Worm (Caenorhabditis elegans) whole organism, L3 larva: ENCODE results near the gene ugt-32.

Source experiments
- R02D3.7 ChIP-seq: fragments of 150-350 bp; optimal IDR thresholded peaks from 2 replicates; lab custom pipeline; 2014; ENCODE audit warnings: missing biosample characterization, missing genetic modification characterization
- ZK546.5 ChIP-seq: sonication (generic microtip); optimal IDR thresholded peaks from 2 replicates; lab custom pipeline; 2017; ENCODE audit warnings: missing biosample characterization, missing genetic modification characterization
- aly-2 ChIP-seq: fragments of 150-350 bp; optimal IDR thresholded peaks from 2 replicates; lab custom pipeline; 2014; ENCODE audit warnings: missing biosample characterization, missing genetic modification characterization
- ama-1 ChIP-seq: fragments of 150-350 bp; optimal IDR thresholded peaks from 2 replicates; lab custom pipeline; 2018
- ceh-82 ChIP-seq: fragments of 150-350 bp; optimal IDR thresholded peaks from 2 replicates; lab custom pipeline; 2014; ENCODE audit warnings: missing biosample characterization, missing genetic modification characterization
- ceh-9 ChIP-seq: sonication (generic microtip); optimal IDR thresholded peaks from 2 replicates; lab custom pipeline; 2018; ENCODE audit warnings: missing biosample characterization, missing genetic modification characterization
- daf-12 ChIP-seq: fragments of 150-350 bp; optimal IDR thresholded peaks from 2 replicates; lab custom pipeline; 2014; ENCODE audit warnings: missing biosample characterization, missing genetic modification reagents, missing genetic modification characterization
- egl-27 ChIP-seq: sonication (generic microtip); optimal IDR thresholded peaks from 4 replicates; lab custom pipeline; 2017; ENCODE audit warnings: missing biosample characterization, missing genetic modification reagents, missing genetic modification characterization
- elt-1 ChIP-seq: fragments of 150-350 bp; optimal IDR thresholded peaks from 2 replicates; lab custom pipeline; 2014; ENCODE audit warnings: missing biosample characterization, missing genetic modification characterization
- elt-2 ChIP-seq: sonication (generic microtip); optimal IDR thresholded peaks from 2 replicates; lab custom pipeline; 2016; ENCODE audit warnings: missing genetic modification reagents, mild to moderate bottlenecking, missing genetic modification characterization, missing compliant biosample characterization
- elt-3 ChIP-seq, 3 experiments: fragments of 150-350 bp in 1 of 3; sonication (generic microtip) in 2 of 3; optimal IDR thresholded peaks; 2 replicates in 2 of 3; 4 replicates in 1 of 3; lab custom pipeline; 2014 to 2017; ENCODE audit warnings: missing biosample characterization in 3 of 3, missing genetic modification characterization in 3 of 3
- eor-1 ChIP-seq, 2 experiments: fragments of 150-350 bp; optimal IDR thresholded peaks; 2 replicates each; lab custom pipeline; 2014 to 2018; ENCODE audit warnings: missing biosample characterization in 2 of 2, missing genetic modification characterization in 2 of 2
- fkh-2 ChIP-seq: fragments of 150-350 bp; optimal IDR thresholded peaks from 2 replicates; lab custom pipeline; 2014; ENCODE audit warnings: missing biosample characterization, missing genetic modification reagents, missing genetic modification characterization
- fos-1 ChIP-seq: fragments of 150-350 bp; optimal IDR thresholded peaks from 2 replicates; lab custom pipeline; 2014; ENCODE audit warnings: missing biosample characterization, missing genetic modification characterization
- hmg-11 ChIP-seq: sonication (generic microtip); optimal IDR thresholded peaks from 2 replicates; lab custom pipeline; 2016; ENCODE audit warnings: missing genetic modification characterization, missing compliant biosample characterization
- jun-1 ChIP-seq: fragments of 150-350 bp; optimal IDR thresholded peaks from 2 replicates; lab custom pipeline; 2014; ENCODE audit warnings: missing biosample characterization, missing genetic modification reagents, missing genetic modification characterization
- lin-15B ChIP-seq: fragments of 150-350 bp; optimal IDR thresholded peaks from 2 replicates; lab custom pipeline; 2014; ENCODE audit warnings: missing biosample characterization, missing genetic modification characterization
- lsy-12 ChIP-seq: sonication (generic microtip); optimal IDR thresholded peaks from 2 replicates; lab custom pipeline; 2016; ENCODE audit warnings: mild to moderate bottlenecking, missing genetic modification characterization, missing compliant biosample characterization
- mdl-1 ChIP-seq: fragments of 150-350 bp; optimal IDR thresholded peaks from 2 replicates; lab custom pipeline; 2014; ENCODE audit warnings: missing biosample characterization, missing genetic modification characterization
- nfya-1 ChIP-seq: sonication (generic microtip); optimal IDR thresholded peaks from 2 replicates; lab custom pipeline; 2017; ENCODE audit warnings: missing genetic modification characterization, mild to moderate bottlenecking, missing compliant biosample characterization, antibody characterized with exemption, moderate library complexity; ENCODE audit not compliant: insufficient read depth
- nhr-11 ChIP-seq: fragments of 150-350 bp; optimal IDR thresholded peaks from 2 replicates; lab custom pipeline; 2014; ENCODE audit warnings: missing biosample characterization, missing genetic modification characterization
- nhr-12 ChIP-seq: fragments of 150-350 bp; optimal IDR thresholded peaks from 2 replicates; lab custom pipeline; 2014; ENCODE audit warnings: missing biosample characterization, missing genetic modification characterization
- nhr-23 ChIP-seq: fragments of 150-350 bp; optimal IDR thresholded peaks from 2 replicates; lab custom pipeline; 2014; ENCODE audit warnings: missing biosample characterization, missing genetic modification reagents, missing genetic modification characterization
- nhr-25 ChIP-seq: sonication (generic microtip); optimal IDR thresholded peaks from 2 replicates; lab custom pipeline; 2017; ENCODE audit warnings: missing biosample characterization, missing genetic modification characterization
- nhr-28 ChIP-seq: fragments of 150-350 bp; optimal IDR thresholded peaks from 2 replicates; lab custom pipeline; 2014; ENCODE audit warnings: missing biosample characterization, missing genetic modification characterization
- nhr-43 ChIP-seq: sonication (generic microtip); optimal IDR thresholded peaks from 2 replicates; lab custom pipeline; 2016; ENCODE audit warnings: mild to moderate bottlenecking, missing genetic modification characterization, missing compliant biosample characterization; ENCODE audit not compliant: poor library complexity, severe bottlenecking
- nhr-76 ChIP-seq: fragments of 150-350 bp; sonication (generic microtip); optimal IDR thresholded peaks from 5 replicates; lab custom pipeline; 2014; ENCODE audit warnings: missing biosample characterization, missing genetic modification characterization
- nhr-77 ChIP-seq: fragments of 150-350 bp; optimal IDR thresholded peaks from 2 replicates; lab custom pipeline; 2014; ENCODE audit warnings: missing biosample characterization, missing genetic modification characterization
- pha-4 ChIP-seq: fragments of 150-350 bp; optimal IDR thresholded peaks from 2 replicates; lab custom pipeline; 2014; ENCODE audit warnings: missing biosample characterization, missing genetic modification reagents, missing genetic modification characterization
- pqm-1 ChIP-seq: fragments of 150-350 bp; optimal IDR thresholded peaks from 2 replicates; lab custom pipeline; 2017; ENCODE audit warnings: missing biosample characterization, missing genetic modification characterization, inconsistent platforms
- sea-2 ChIP-seq: fragments of 150-350 bp; sonication (generic microtip); optimal IDR thresholded peaks from 4 replicates; lab custom pipeline; 2014; ENCODE audit warnings: missing biosample characterization, missing genetic modification reagents, missing genetic modification characterization
- skn-1 ChIP-seq: fragments of 150-350 bp; optimal IDR thresholded peaks from 2 replicates; lab custom pipeline; 2014; ENCODE audit warnings: missing biosample characterization, missing genetic modification characterization
- snpc-4 ChIP-seq: fragments of 150-350 bp; optimal IDR thresholded peaks from 2 replicates; lab custom pipeline; 2014; ENCODE audit warnings: missing biosample characterization, missing genetic modification characterization
- unc-62 ChIP-seq: fragments of 150-350 bp; sonication (generic microtip); optimal IDR thresholded peaks from 4 replicates; lab custom pipeline; 2014; ENCODE audit warnings: missing biosample characterization, missing genetic modification reagents, missing genetic modification characterization
- zag-1 ChIP-seq: fragments of 150-350 bp; optimal IDR thresholded peaks from 2 replicates; lab custom pipeline; 2014; ENCODE audit warnings: missing biosample characterization, missing genetic modification characterization
- ztf-11 ChIP-seq: fragments of 150-350 bp; optimal IDR thresholded peaks from 2 replicates; lab custom pipeline; 2014; ENCODE audit warnings: missing biosample characterization, missing genetic modification characterization
- ztf-4 ChIP-seq: fragments of 150-350 bp; optimal IDR thresholded peaks from 2 replicates; lab custom pipeline; 2014; ENCODE audit warnings: missing biosample characterization, missing genetic modification characterization

Gene ugt-32

DNA sequence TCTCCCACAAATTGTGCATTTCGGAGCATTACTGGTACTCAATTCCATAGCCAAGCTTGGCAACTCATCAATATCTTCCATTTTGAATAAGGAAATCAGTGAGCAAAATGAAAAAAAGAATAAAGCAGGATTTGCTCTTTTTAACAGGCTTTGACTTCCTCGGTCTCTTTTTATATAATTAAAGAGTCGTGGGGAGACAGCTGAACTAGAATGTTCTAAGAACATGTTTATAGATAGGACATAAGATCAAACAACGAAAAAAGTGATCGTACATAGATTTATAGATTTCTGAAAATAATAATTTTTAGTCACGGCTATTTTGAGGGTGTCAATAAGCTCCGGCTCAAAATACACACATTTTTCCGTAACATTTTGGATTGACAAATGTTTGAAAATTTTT is 16.3 kb upstream of the ugt-32 start, which contains the start of gene nhr-189:
nhr-189 (minus strand) TSS at position 121 of the 400 bp plus-strand sequence.
- TF ChIP-seq elt-1 (tag; lab: Kevin White, UChicago) (no peak), zag-1 (tag; lab: Kevin White, UChicago) (no peak), skn-1 (no peak), unc-62 (GFP tag; lab: Kevin White, UChicago) (no peak), sea-2 (GFP tag; lab: Kevin White, UChicago) (no peak), ztf-4 (tag; lab: Kevin White, UChicago) (no peak), elt-3 (tag; optimal IDR thresholded peaks at IDR 0.05; lab: Kevin White, UChicago) (no peak), pha-4 (tag; lab: Kevin White, UChicago) (no peak), fos-1 (no peak), nhr-12 (no peak), aly-2 (tag; lab: Kevin White, UChicago) (no peak), ama-1 (lab: Kevin White, UChicago) (no peak), nhr-25 (tag; lab: Kevin White, UChicago) (no peak), nfya-1 (tag; lab: Kevin White, UChicago) (no peak), ceh-82 (tag; lab: Kevin White, UChicago) (no peak), nhr-23 (no peak), jun-1 (no peak), elt-2 (tag; lab: Kevin White, UChicago) (no peak), egl-27 (no peak)
- TF ChIP-seq, all 47 proteins: peak for 0

DNA sequence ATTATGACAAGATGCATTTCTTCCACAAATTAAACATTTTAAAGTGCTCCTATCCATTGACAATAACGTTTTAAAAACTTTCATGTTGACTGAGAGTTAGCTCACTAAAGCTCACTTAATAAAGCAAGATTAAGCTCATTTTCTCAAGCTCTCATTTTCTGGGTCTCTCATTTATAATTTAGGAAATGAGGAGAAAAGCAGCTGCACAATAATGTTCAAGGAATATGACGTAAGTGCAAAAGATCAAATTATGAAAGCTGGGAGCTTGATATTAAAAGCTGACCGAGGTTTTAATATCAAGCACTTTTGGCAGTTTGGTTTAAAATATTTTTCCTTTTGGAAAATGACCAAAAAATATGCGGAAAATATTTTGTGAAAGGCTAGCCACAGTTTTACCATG is 14.0 kb upstream of the ugt-32 start, which contains the start of gene nhr-188:
nhr-188 (minus strand) TSS at position 84 of the 400 bp plus-strand sequence.
- TF ChIP-seq snpc-4 (tag; lab: Kevin White, UChicago) (no peak), nhr-11 (tag; lab: Kevin White, UChicago) (peak; percentile 4)
- TF ChIP-seq, all 47 proteins: peak for 1

DNA sequence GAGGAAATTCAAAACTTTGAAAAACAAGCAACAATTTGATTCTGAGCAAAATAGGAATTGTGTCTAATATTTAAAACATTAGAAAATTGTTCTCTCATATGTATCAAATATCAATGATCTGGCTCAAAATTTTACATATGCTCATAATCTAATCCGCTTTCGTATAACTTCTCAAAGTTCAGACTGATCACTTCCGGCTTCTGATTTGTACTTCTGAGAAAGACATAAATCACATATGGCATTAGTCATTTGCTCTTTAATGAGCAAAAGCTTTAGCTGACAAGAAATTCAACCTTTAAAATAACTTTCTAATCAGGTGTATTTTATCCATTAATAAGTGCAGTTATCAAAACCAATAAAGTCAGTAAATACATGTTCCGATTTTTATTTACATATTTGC is 12.1 kb upstream of the ugt-32 start:
- no peak for TF ChIP-seq mdl-1 (tag; lab: Kevin White, UChicago)
- no peak for TF ChIP-seq ztf-11 (tag; lab: Kevin White, UChicago)
- TF ChIP-seq hmg-11 (tag; lab: Kevin White, UChicago), result no peak
- no peak for TF ChIP-seq lin-15B
- no peak for TF ChIP-seq daf-12
- TF ChIP-seq R02D3.7 (tag; lab: Kevin White, UChicago), result no peak
- TF ChIP-seq nhr-76 (tag; lab: Kevin White, UChicago), result no peak
- TF ChIP-seq nhr-12, result no peak
- TF ChIP-seq ceh-82 (tag; lab: Kevin White, UChicago), result no peak
- TF ChIP-seq nhr-77 (tag; lab: Kevin White, UChicago), result no peak
- no peak for TF ChIP-seq pha-4 (tag; lab: Kevin White, UChicago)
- TF ChIP-seq nhr-11 (tag; lab: Kevin White, UChicago), result no peak
- TF ChIP-seq elt-1 (tag; lab: Kevin White, UChicago), result no peak
- TF ChIP-seq skn-1, result no peak
- TF ChIP-seq ZK546.5, result no peak

DNA sequence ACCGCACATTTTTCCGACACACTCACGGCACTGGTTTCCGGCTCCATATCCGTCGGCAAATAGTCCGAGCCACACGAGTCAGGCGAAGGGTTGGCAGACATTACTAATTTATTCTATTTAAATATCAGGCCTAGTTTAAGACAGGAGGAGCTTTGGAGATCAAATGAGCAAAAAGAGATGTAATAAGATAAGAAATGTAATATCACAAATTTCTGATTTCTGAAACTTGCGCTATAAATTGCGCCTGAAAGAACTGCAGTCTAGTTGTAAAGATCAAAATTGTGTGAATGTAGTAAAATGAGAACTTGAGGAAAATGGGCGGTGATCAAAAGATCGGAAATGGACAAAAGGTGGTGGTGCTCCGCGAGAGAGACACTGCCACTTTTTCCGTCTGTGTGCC is 11.0 kb upstream of the ugt-32 start, which contains the start of gene nhr-186:
nhr-186 (minus strand) TSS at position 101 of the 400 bp plus-strand sequence.
- TF ChIP-seq elt-2 (tag; lab: Kevin White, UChicago) (no peak), nhr-11 (tag; lab: Kevin White, UChicago) (no peak), eor-1 (tag; optimal IDR thresholded peaks at IDR 0.05; lab: Kevin White, UChicago) (no peak), lin-15B (no peak), egl-27 (no peak), unc-62 (GFP tag; lab: Kevin White, UChicago) (no peak), pqm-1 (no peak), nfya-1 (tag; lab: Kevin White, UChicago) (no peak)

DNA sequence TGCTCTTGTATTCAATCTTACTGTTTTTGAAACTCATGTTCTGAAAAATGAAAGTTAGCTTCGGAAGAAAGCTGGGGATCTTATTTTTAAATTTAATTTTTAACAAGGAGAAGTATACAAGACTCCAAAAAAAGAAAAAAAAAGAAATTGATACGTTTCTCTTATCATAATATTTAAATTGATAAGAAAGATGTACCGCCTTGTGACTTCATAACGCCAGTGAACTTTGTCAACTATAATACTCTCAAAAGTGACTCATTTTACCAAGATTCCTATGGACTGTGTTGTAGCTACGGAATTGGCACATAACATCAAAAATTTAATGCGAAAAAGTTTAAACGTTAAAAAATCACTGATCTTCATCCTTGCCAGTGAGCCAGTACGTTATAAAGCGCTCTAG is 8.0 kb upstream of the ugt-32 start:
- TF ChIP-seq elt-2 (tag; lab: Kevin White, UChicago) (peak; percentile 81), hmg-11 (tag; lab: Kevin White, UChicago) (no peak), pha-4 (tag; lab: Kevin White, UChicago) (peak; percentile 19), pqm-1 (peak; percentile 79), jun-1 (peak; percentile 26)
- TF ChIP-seq, all 47 proteins: peak for 4

DNA sequence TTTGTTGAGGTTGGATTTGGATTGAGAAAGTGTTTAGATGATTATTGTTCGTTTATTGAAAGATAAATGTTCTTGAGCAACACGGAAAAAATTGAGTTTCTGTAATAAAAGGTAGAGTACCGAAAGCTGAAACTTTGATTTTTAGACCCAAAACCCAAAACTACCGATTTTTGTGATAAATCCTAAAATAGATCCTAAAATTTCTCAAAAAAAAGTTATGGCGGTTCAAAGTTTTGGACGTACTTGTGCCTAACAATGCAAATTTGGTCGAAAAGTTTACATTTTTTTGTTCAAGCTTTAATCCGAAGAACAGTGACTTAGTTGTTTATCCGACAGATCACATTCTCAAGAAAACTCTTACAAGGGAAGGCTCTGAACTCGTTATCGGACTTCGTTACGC is 3.5 kb upstream of the ugt-32 start, which contains the start of gene nhr-185:
nhr-185 (minus strand) TSS at position 101 of the 400 bp plus-strand sequence.
- TF ChIP-seq nhr-43, result no peak
- no peak for TF ChIP-seq ztf-11 (tag; lab: Kevin White, UChicago)
- TF ChIP-seq unc-62 (GFP tag; lab: Kevin White, UChicago), result no peak
- no peak for TF ChIP-seq nhr-76 (tag; lab: Kevin White, UChicago)
- TF ChIP-seq ceh-9, result no peak
- TF ChIP-seq nhr-28, result no peak
- TF ChIP-seq fos-1, result no peak
- no peak for TF ChIP-seq ztf-4 (tag; lab: Kevin White, UChicago)
- TF ChIP-seq nhr-77 (tag; lab: Kevin White, UChicago), result no peak
- TF ChIP-seq skn-1, result no peak
- no peak for TF ChIP-seq nhr-12
- no peak for TF ChIP-seq fkh-2 (tag; lab: Kevin White, UChicago)
- TF ChIP-seq hmg-11 (tag; lab: Kevin White, UChicago), result no peak
- no peak for TF ChIP-seq mdl-1 (tag; lab: Kevin White, UChicago)
- TF ChIP-seq lsy-12 (tag; lab: Kevin White, UChicago), result no peak
- no peak for TF ChIP-seq ZK546.5
